Worm (Caenorhabditis elegans) whole organism, young adult: ENCODE measurements around the gene lurp-2.

Source experiments
- B0019.2 ChIP-seq: fragments of 200-800 bp; sonication (Bioruptor generic); conservative IDR thresholded peaks from 2 replicates; pipeline ENCODE4 v1.3.6; 2022; ENCODE audit warnings: missing genetic modification reagents, missing genetic modification characterization, missing compliant biosample characterization
- B0336.3 ChIP-seq: fragments of 200-800 bp; sonication (Bioruptor generic); IDR thresholded peaks from 2 replicates; pipeline ENCODE4 v1.3.6; 2022; ENCODE audit warnings: missing genetic modification characterization, missing compliant biosample characterization
- C17E4.6 ChIP-seq: fragments of 200-800 bp; sonication (Bioruptor generic); IDR thresholded peaks from 2 replicates; pipeline ENCODE4 v1.3.6; 2022; ENCODE audit warnings: missing genetic modification reagents, missing genetic modification characterization, missing compliant biosample characterization
- F39B2.1 ChIP-seq: fragments of 200-800 bp; sonication (Bioruptor generic); IDR thresholded peaks from 2 replicates; pipeline ENCODE4 v1.3.6; 2022; ENCODE audit warnings: missing genetic modification reagents, missing genetic modification characterization, missing compliant biosample characterization
- F49E8.2 ChIP-seq: sonication (generic microtip); optimal IDR thresholded peaks from 3 replicates; lab custom pipeline; 2017; ENCODE audit warnings: missing genetic modification characterization, mild to moderate bottlenecking, missing compliant biosample characterization, antibody characterized with exemption, moderate library complexity; ENCODE audit not compliant: insufficient read depth
- Y53F4B.3 ChIP-seq: fragments of 200-800 bp; sonication (Bioruptor generic); IDR thresholded peaks from 2 replicates; pipeline ENCODE4 v1.3.6; 2022; ENCODE audit warnings: missing genetic modification reagents, missing genetic modification characterization, missing compliant biosample characterization
- Y53G8AR.9 ChIP-seq: fragments of 200-800 bp; sonication (Bioruptor generic); conservative IDR thresholded peaks from 2 replicates; pipeline ENCODE4 v1.3.6; 2022; ENCODE audit warnings: missing genetic modification reagents, missing genetic modification characterization, missing compliant biosample characterization
- Y67H2A.10 ChIP-seq: fragments of 200-800 bp; sonication (Bioruptor generic); conservative IDR thresholded peaks from 2 replicates; pipeline ENCODE4 v1.3.6; 2022; ENCODE audit warnings: missing genetic modification reagents, missing genetic modification characterization, missing compliant biosample characterization
- Y79H2A.3 ChIP-seq: fragments of 200-800 bp; sonication (Bioruptor generic); conservative IDR thresholded peaks from 2 replicates; pipeline ENCODE4 v1.3.6; 2022; ENCODE audit warnings: missing genetic modification reagents, missing genetic modification characterization, missing compliant biosample characterization
- Y95B8A.8 ChIP-seq: fragments of 200-800 bp; sonication (Bioruptor generic); IDR thresholded peaks from 2 replicates; pipeline ENCODE4 v1.3.6; 2022; ENCODE audit warnings: missing genetic modification reagents, missing genetic modification characterization, missing compliant biosample characterization
- akir-1 ChIP-seq: fragments of 200-800 bp; sonication (Bioruptor generic); optimal IDR thresholded peaks from 2 replicates; lab custom pipeline; 2018; ENCODE audit warnings: mild to moderate bottlenecking, missing genetic modification characterization, moderate library complexity, missing compliant biosample characterization
- atf-7 ChIP-seq: sonication (generic microtip); optimal IDR thresholded peaks from 2 replicates; lab custom pipeline; 2017; ENCODE audit warnings: mild to moderate bottlenecking, missing genetic modification characterization, missing compliant biosample characterization
- attf-3 ChIP-seq: fragments of 200-800 bp; sonication (Bioruptor generic); conservative IDR thresholded peaks from 2 replicates; pipeline ENCODE4 v1.3.6; 2022; ENCODE audit warnings: missing genetic modification reagents, missing genetic modification characterization, missing compliant biosample characterization
- attf-5 ChIP-seq: fragments of 200-800 bp; sonication (Bioruptor generic); optimal IDR thresholded peaks from 2 replicates; lab custom pipeline; 2018; ENCODE audit warnings: mild to moderate bottlenecking, missing genetic modification characterization, missing compliant biosample characterization
- bed-2 ChIP-seq: fragments of 200-800 bp; sonication (Bioruptor generic); IDR thresholded peaks from 2 replicates; pipeline ENCODE4 v1.3.6; 2022; ENCODE audit warnings: missing genetic modification reagents, missing genetic modification characterization, missing compliant biosample characterization
- cebp-1 ChIP-seq, 2 experiments: fragments of 200-800 bp in 1 of 2; sonication (Bioruptor generic) in 1 of 2; sonication (generic microtip) in 1 of 2; IDR thresholded peaks in 1 of 2; optimal IDR thresholded peaks in 1 of 2; 2 replicates each; pipeline versions ENCODE4 v1.3.6 to Lab custom; 2017 to 2022; ENCODE audit warnings: missing compliant biosample characterization in 2 of 2, missing genetic modification characterization in 2 of 2, mild to moderate bottlenecking in 1 of 2, missing genetic modification reagents in 1 of 2, moderate library complexity in 1 of 2
- ceh-100 ChIP-seq: fragments of 200-800 bp; sonication (Bioruptor generic); IDR thresholded peaks from 2 replicates; pipeline ENCODE4 v1.3.6; 2022; ENCODE audit warnings: missing genetic modification reagents, missing genetic modification characterization, missing compliant biosample characterization
- ceh-40 ChIP-seq: fragments of 200-800 bp; sonication (Bioruptor generic); IDR thresholded peaks from 2 replicates; pipeline ENCODE4 v1.3.6; 2022; ENCODE audit warnings: missing genetic modification characterization, missing compliant biosample characterization
- dox-1 ChIP-seq: fragments of 200-800 bp; sonication (Bioruptor generic); IDR thresholded peaks from 2 replicates; pipeline ENCODE4 v1.3.6; 2022; ENCODE audit warnings: missing genetic modification reagents, missing genetic modification characterization, missing compliant biosample characterization
- dpff-1 ChIP-seq: sonication (generic microtip); optimal IDR thresholded peaks from 2 replicates; lab custom pipeline; 2017; ENCODE audit warnings: mild to moderate bottlenecking, missing genetic modification characterization, missing compliant biosample characterization
- ets-4 ChIP-seq: fragments of 200-800 bp; sonication (Bioruptor generic); optimal IDR thresholded peaks from 2 replicates; lab custom pipeline; 2018; ENCODE audit warnings: mild to moderate bottlenecking, missing genetic modification characterization, missing compliant biosample characterization
- him-1 ChIP-seq: sonication (generic microtip); optimal IDR thresholded peaks from 2 replicates; lab custom pipeline; 2016; ENCODE audit warnings: missing genotype, missing genetic modification reagents, missing genetic modification characterization, missing compliant biosample characterization
- hmg-20 ChIP-seq: fragments of 200-800 bp; sonication (Bioruptor generic); IDR thresholded peaks from 2 replicates; pipeline ENCODE4 v1.3.6; 2022; ENCODE audit warnings: missing genetic modification reagents, missing genetic modification characterization, missing compliant biosample characterization
- hsf-1 ChIP-seq: fragments of 200-800 bp; sonication (Bioruptor generic); IDR thresholded peaks from 2 replicates; pipeline ENCODE4 v1.3.6; 2022; ENCODE audit warnings: missing genetic modification reagents, missing genetic modification characterization, missing compliant biosample characterization
- let-526 ChIP-seq: fragments of 200-800 bp; sonication (Bioruptor generic); IDR thresholded peaks from 2 replicates; pipeline ENCODE4 v1.3.6; 2022; ENCODE audit warnings: missing genetic modification reagents, missing genetic modification characterization, missing compliant biosample characterization
- let-607 ChIP-seq, 2 experiments: fragments of 200-800 bp in 1 of 2; sonication (Bioruptor generic) in 1 of 2; sonication (generic microtip) in 1 of 2; optimal IDR thresholded peaks; 2 replicates each; lab custom pipeline; 2016 to 2018; ENCODE audit warnings: mild to moderate bottlenecking in 2 of 2, missing compliant biosample characterization in 2 of 2, missing genetic modification characterization in 2 of 2, moderate library complexity in 2 of 2, missing genotype in 1 of 2
- lin-26 ChIP-seq: fragments of 200-800 bp; sonication (Bioruptor generic); IDR thresholded peaks from 2 replicates; pipeline ENCODE4 v1.3.6; 2022; ENCODE audit warnings: missing genetic modification reagents, missing genetic modification characterization, missing compliant biosample characterization
- lsl-1 ChIP-seq: fragments of 200-800 bp; sonication (Bioruptor generic); optimal IDR thresholded peaks from 2 replicates; lab custom pipeline; 2018; ENCODE audit warnings: mild to moderate bottlenecking, missing genetic modification characterization, moderate library complexity, missing compliant biosample characterization
- lsy-27 ChIP-seq: sonication (generic microtip); optimal IDR thresholded peaks from 2 replicates; lab custom pipeline; 2017; ENCODE audit warnings: missing genetic modification characterization, mild to moderate bottlenecking, missing compliant biosample characterization, antibody characterized with exemption, missing genotype, borderline replicate concordance; ENCODE audit not compliant: insufficient read depth
- madf-10 ChIP-seq: sonication (generic microtip); optimal IDR thresholded peaks from 2 replicates; lab custom pipeline; 2016; ENCODE audit warnings: mild to moderate bottlenecking, missing genetic modification characterization, missing compliant biosample characterization
- madf-3 ChIP-seq: fragments of 200-800 bp; sonication (Bioruptor generic); IDR thresholded peaks from 2 replicates; pipeline ENCODE4 v1.3.6; 2022; ENCODE audit warnings: missing genetic modification reagents, missing genetic modification characterization, missing compliant biosample characterization
- madf-6 ChIP-seq: fragments of 200-800 bp; sonication (Bioruptor generic); IDR thresholded peaks from 2 replicates; pipeline ENCODE4 v1.3.6; 2022; ENCODE audit warnings: missing genetic modification reagents, missing genetic modification characterization, missing compliant biosample characterization
- madf-8 ChIP-seq: fragments of 200-800 bp; sonication (Bioruptor generic); conservative IDR thresholded peaks from 2 replicates; pipeline ENCODE4 v1.3.6; 2022; ENCODE audit warnings: missing genetic modification reagents, missing genetic modification characterization, missing compliant biosample characterization
- mcd-1 ChIP-seq: fragments of 200-800 bp; sonication (Bioruptor generic); IDR thresholded peaks from 2 replicates; pipeline ENCODE4 v1.3.6; 2022; ENCODE audit warnings: missing genetic modification reagents, missing genetic modification characterization, missing compliant biosample characterization
- mel-28 ChIP-seq: sonication (generic microtip); optimal IDR thresholded peaks from 2 replicates; lab custom pipeline; 2016; ENCODE audit warnings: borderline replicate concordance, mild to moderate bottlenecking, missing genetic modification characterization, missing compliant biosample characterization
- mes-4 ChIP-seq: sonication (generic microtip); optimal IDR thresholded peaks from 2 replicates; lab custom pipeline; 2016; ENCODE audit warnings: missing genotype, missing genetic modification characterization, missing compliant biosample characterization
- nfya-2 ChIP-seq: fragments of 200-800 bp; sonication (Bioruptor generic); IDR thresholded peaks from 2 replicates; pipeline ENCODE4 v1.3.6; 2022; ENCODE audit warnings: missing genetic modification reagents, missing genetic modification characterization, missing compliant biosample characterization
- nhr-80 ChIP-seq: sonication (generic microtip); optimal IDR thresholded peaks from 2 replicates; lab custom pipeline; 2016; ENCODE audit warnings: missing genetic modification characterization, missing compliant biosample characterization
- rcor-1 ChIP-seq: fragments of 200-800 bp; sonication (Bioruptor generic); IDR thresholded peaks from 2 replicates; pipeline ENCODE4 v1.3.6; 2022; ENCODE audit warnings: missing genetic modification reagents, missing genetic modification characterization, missing compliant biosample characterization
- snpc-1.3 ChIP-seq: sonication (generic microtip); optimal IDR thresholded peaks from 2 replicates; lab custom pipeline; 2017; ENCODE audit warnings: missing genetic modification characterization, mild to moderate bottlenecking, missing compliant biosample characterization, antibody characterized with exemption, moderate library complexity, missing genotype, missing genetic modification reagents; ENCODE audit not compliant: insufficient read depth
- tlf-1 ChIP-seq: fragments of 200-800 bp; sonication (Bioruptor generic); optimal IDR thresholded peaks from 2 replicates; lab custom pipeline; 2018; ENCODE audit warnings: mild to moderate bottlenecking, missing genetic modification characterization, missing compliant biosample characterization
- ztf-18 ChIP-seq: sonication (generic microtip); optimal IDR thresholded peaks from 2 replicates; lab custom pipeline; 2016; ENCODE audit warnings: missing genotype, mild to moderate bottlenecking, missing genetic modification characterization, missing compliant biosample characterization
- ztf-3 ChIP-seq: fragments of 200-800 bp; sonication (Bioruptor generic); optimal IDR thresholded peaks from 2 replicates; lab custom pipeline; 2018; ENCODE audit warnings: mild to moderate bottlenecking, missing genetic modification characterization, missing compliant biosample characterization

The lurp-2 gene

ce11 chrV:13453334-13453733, at the start of gene lurp-2:
Gene lurp-2, plus strand, starts transcription at chrV:13453634.
- TF ChIP-seq mel-28 (tag; lab: Kevin White, UChicago): no peak
- TF ChIP-seq bed-2: no peak
- no peak for TF ChIP-seq C17E4.6 (GFP tag; lab: Robert Waterston, UW)
- no peak for TF ChIP-seq ceh-40 (GFP tag; lab: Robert Waterston, UW)
- TF ChIP-seq snpc-1.3 (tag; lab: Kevin White, UChicago): no peak
- TF ChIP-seq, all 124 proteins: peak for 0

ce11 chrV:13406032-13406431, 47.4 kb upstream of the lurp-2 start, which contains the start of gene cutl-1:
Gene cutl-1, minus strand, starts transcription at chrV:13406114.
- TF ChIP-seq madf-6 (GFP tag; lab: Robert Waterston, UW): peak; percentile 73
- peak; percentile 89 for TF ChIP-seq attf-3 (GFP tag; lab: Robert Waterston, UW)
- no peak for TF ChIP-seq Y53F4B.3 (GFP tag; lab: Robert Waterston, UW)
- TF ChIP-seq ceh-100 (GFP tag; lab: Robert Waterston, UW): no peak
- TF ChIP-seq hsf-1 (GFP tag; lab: Robert Waterston, UW): no peak
- TF ChIP-seq lsl-1 (GFP tag; lab: Kevin White, UChicago): peak; percentile 49
- peak; percentile 60 for TF ChIP-seq madf-8

ce11 chrV:13406511-13406910, 46.9 kb upstream of the lurp-2 start, which contains the start of gene F53F1.2:
Gene F53F1.2, plus strand, starts transcription at chrV:13406816.
- no peak for TF ChIP-seq ztf-3
- no peak for TF ChIP-seq B0336.3 (GFP tag; lab: Robert Waterston, UW)
- no peak for TF ChIP-seq B0019.2
- no peak for TF ChIP-seq Y67H2A.10 (GFP tag; lab: Robert Waterston, UW)
- TF ChIP-seq dpff-1 (tag; lab: Kevin White, UChicago): no peak
- TF ChIP-seq mcd-1: no peak
- TF ChIP-seq let-526: no peak
- TF ChIP-seq lin-26 (GFP tag; lab: Robert Waterston, UW): no peak
- TF ChIP-seq Y79H2A.3 (GFP tag; lab: Robert Waterston, UW): no peak
- TF ChIP-seq tlf-1 (GFP tag; lab: Kevin White, UChicago): no peak
- TF ChIP-seq ets-4 (GFP tag; lab: Kevin White, UChicago): no peak
- TF ChIP-seq him-1: no peak
- no peak for TF ChIP-seq Y95B8A.8 (GFP tag; lab: Robert Waterston, UW)
- no peak for TF ChIP-seq ztf-18

- 0 out of 2 replicates have a peak, but pooled peaks have one; percentile 27 for TF ChIP-seq dox-1 (GFP tag; lab: Robert Waterston, UW)
- no peak for TF ChIP-seq nfya-2 (GFP tag; lab: Robert Waterston, UW)
- TF ChIP-seq Y53G8AR.9 (GFP tag; lab: Robert Waterston, UW): no peak
- TF ChIP-seq F49E8.2: no peak
- peak; percentile 57; the same call in 1 of the 2 replicates for TF ChIP-seq cebp-1 (GFP tag; IDR thresholded peaks at IDR 0.05; lab: Robert Waterston, UW)
- TF ChIP-seq cebp-1 (tag; optimal IDR thresholded peaks at IDR 0.05; lab: Kevin White, UChicago): peak; percentile 67
- no peak for TF ChIP-seq F39B2.1 (GFP tag; lab: Robert Waterston, UW)
- 0 out of 2 replicates have a peak, but pooled peaks have one; percentile 20 for TF ChIP-seq madf-3 (GFP tag; lab: Robert Waterston, UW)
- TF ChIP-seq mes-4: no peak
- no peak for TF ChIP-seq ztf-18
- TF ChIP-seq nhr-80 (tag; lab: Kevin White, UChicago): peak; percentile 55
- TF ChIP-seq atf-7: peak; percentile 21
- 0 out of 2 replicates have a peak, but pooled peaks have one; percentile 18 for TF ChIP-seq attf-3 (GFP tag; lab: Robert Waterston, UW)
- TF ChIP-seq lsy-27: no peak
- no peak for TF ChIP-seq attf-5
- TF ChIP-seq let-607 (tag; optimal IDR thresholded peaks at IDR 0.05; lab: Kevin White, UChicago): no peak
- TF ChIP-seq hmg-20 (GFP tag; lab: Robert Waterston, UW): no peak
- no peak for TF ChIP-seq rcor-1
- TF ChIP-seq akir-1 (GFP tag; lab: Kevin White, UChicago): no peak
- TF ChIP-seq madf-10 (tag; lab: Kevin White, UChicago): no peak
- TF ChIP-seq lsl-1 (GFP tag; lab: Kevin White, UChicago): no peak
These were observed 45.5 kb upstream of the lurp-2 start, which contains the start of gene F53F1.3 for ce11 chrV:13407913-13408312. Gene F53F1.3, plus strand, starts transcription at chrV:13408242.
